Fruit fly (Drosophila melanogaster) whole organism, pupa: ENCODE measurements around the gene Lsp2.

Source experiments
- CG13204 ChIP-seq: fragments of 200-800 bp; sonication (Bioruptor generic); optimal IDR thresholded peaks from 2 replicates; lab custom pipeline; 2018; ENCODE audit warnings: missing biosample characterization, mild to moderate bottlenecking, missing genetic modification characterization, moderate library complexity
- CG14655 ChIP-seq: fragments of 200-800 bp; sonication (Bioruptor generic); optimal IDR thresholded peaks from 3 replicates; lab custom pipeline; 2017; ENCODE audit warnings: mild to moderate bottlenecking, missing biosample characterization, missing genetic modification reagents, missing genetic modification characterization
- CG34367 ChIP-seq: fragments of 200-800 bp; sonication (Bioruptor generic); optimal IDR thresholded peaks from 2 replicates; lab custom pipeline; 2018; ENCODE audit warnings: missing biosample characterization, mild to moderate bottlenecking, missing genetic modification characterization
- CG8159 ChIP-seq: fragments of 200-800 bp; sonication (Bioruptor generic); optimal IDR thresholded peaks from 3 replicates; lab custom pipeline; 2018; ENCODE audit warnings: missing biosample characterization, mild to moderate bottlenecking, missing genetic modification characterization, moderate library complexity
- CG8301 ChIP-seq: fragments of 200-800 bp; sonication (Bioruptor generic); optimal IDR thresholded peaks from 2 replicates; lab custom pipeline; 2018; ENCODE audit warnings: missing biosample characterization, mild to moderate bottlenecking, missing genetic modification characterization
- D1 ChIP-seq: fragments of 200-800 bp; sonication (Bioruptor generic); optimal IDR thresholded peaks from 2 replicates; lab custom pipeline; 2018; ENCODE audit warnings: missing biosample characterization, mild to moderate bottlenecking, missing genetic modification characterization, moderate library complexity
- Pif1A ChIP-seq: fragments of 200-800 bp; sonication (Bioruptor generic); optimal IDR thresholded peaks from 3 replicates; lab custom pipeline; 2016; ENCODE audit warnings: missing biosample characterization, missing genetic modification characterization
- Snoo ChIP-seq: fragments of 200-800 bp; sonication (Bioruptor generic); optimal IDR thresholded peaks from 3 replicates; lab custom pipeline; 2017; ENCODE audit warnings: missing biosample characterization, mild to moderate bottlenecking, missing genetic modification characterization, inconsistent platforms
- gl ChIP-seq: fragments of 200-800 bp; sonication (Bioruptor generic); optimal IDR thresholded peaks from 2 replicates; lab custom pipeline; 2018; ENCODE audit warnings: missing biosample characterization, mild to moderate bottlenecking, missing genetic modification characterization

- TF ChIP-seq gl (no peak), Pif1A (GFP tag; lab: Kevin White, UChicago) (no peak), CG8301 (tag; lab: Kevin White, UChicago) (no peak), CG14655 (no peak), CG8159 (tag; lab: Kevin White, UChicago) (no peak), Snoo (no peak), CG34367 (tag; lab: Kevin White, UChicago) (no peak), CG13204 (GFP tag; lab: Kevin White, UChicago) (no peak), D1 (tag; lab: Kevin White, UChicago) (no peak)
Measured at dm6 chr3L:12162156-12162682, 33.0 kb downstream of the Lsp2 start.
